Worm (Caenorhabditis elegans) whole organism, mixed stage, embryonic: Measurements from ENCODE around the gene dpy-2.

Source experiments
- M03D4.4 ChIP-seq: sonication (generic microtip); optimal IDR thresholded peaks from 2 replicates; lab custom pipeline; 2017; ENCODE audit warnings: mild to moderate bottlenecking, missing genetic modification characterization, missing compliant biosample characterization
- bed-3 ChIP-seq: fragments of 200-800 bp; sonication (Bioruptor generic); optimal IDR thresholded peaks from 3 replicates; lab custom pipeline; 2018; ENCODE audit warnings: mild to moderate bottlenecking, missing genetic modification characterization, moderate library complexity, missing compliant biosample characterization
- blmp-1 ChIP-seq: fragments of 150-350 bp; optimal IDR thresholded peaks from 2 replicates; lab custom pipeline; 2014; ENCODE audit warnings: missing biosample characterization, missing genetic modification characterization
- ceh-39 ChIP-seq: fragments of 150-350 bp; optimal IDR thresholded peaks from 2 replicates; lab custom pipeline; 2014; ENCODE audit warnings: missing biosample characterization, missing genetic modification characterization
- ceh-43 ChIP-seq: fragments of 200-800 bp; sonication (Bioruptor generic); optimal IDR thresholded peaks from 2 replicates; lab custom pipeline; 2018; ENCODE audit warnings: mild to moderate bottlenecking, missing genetic modification characterization, moderate library complexity, missing compliant biosample characterization
- ces-1 ChIP-seq: fragments of 150-350 bp; optimal IDR thresholded peaks from 2 replicates; lab custom pipeline; 2014; ENCODE audit warnings: missing biosample characterization, missing genetic modification reagents, missing genetic modification characterization
- drap-1 ChIP-seq: fragments of 200-800 bp; sonication (Bioruptor generic); optimal IDR thresholded peaks from 3 replicates; lab custom pipeline; 2018; ENCODE audit warnings: mild to moderate bottlenecking, missing genetic modification characterization, missing compliant biosample characterization
- elt-1 ChIP-seq: sonication (generic microtip); optimal IDR thresholded peaks from 2 replicates; lab custom pipeline; 2017; ENCODE audit warnings: missing genetic modification characterization, mild to moderate bottlenecking, missing compliant biosample characterization, antibody characterized with exemption, moderate library complexity, borderline replicate concordance; ENCODE audit not compliant: insufficient read depth
- elt-3 ChIP-seq: fragments of 150-350 bp; optimal IDR thresholded peaks from 2 replicates; lab custom pipeline; 2014; ENCODE audit warnings: missing biosample characterization, missing genetic modification characterization
- flh-1 ChIP-seq: fragments of 200-800 bp; sonication (Bioruptor generic); optimal IDR thresholded peaks from 2 replicates; lab custom pipeline; 2018; ENCODE audit warnings: mild to moderate bottlenecking, missing genetic modification characterization, moderate library complexity, missing compliant biosample characterization
- ham-2 ChIP-seq: fragments of 200-800 bp; sonication (Bioruptor generic); optimal IDR thresholded peaks from 2 replicates; lab custom pipeline; 2018; ENCODE audit warnings: mild to moderate bottlenecking, missing genetic modification characterization, missing compliant biosample characterization
- hlh-1 ChIP-seq: fragments of 150-350 bp; optimal IDR thresholded peaks from 2 replicates; lab custom pipeline; 2014; ENCODE audit warnings: missing biosample characterization, missing genetic modification reagents, missing genetic modification characterization
- lin-32 ChIP-seq: fragments of 200-800 bp; sonication (Bioruptor generic); optimal IDR thresholded peaks from 2 replicates; lab custom pipeline; 2018; ENCODE audit warnings: mild to moderate bottlenecking, missing genetic modification characterization, missing compliant biosample characterization
- lsy-2 ChIP-seq: fragments of 150-350 bp; optimal IDR thresholded peaks from 2 replicates; lab custom pipeline; 2014; ENCODE audit warnings: missing biosample characterization, missing genetic modification characterization
- mab-5 ChIP-seq: fragments of 150-350 bp; optimal IDR thresholded peaks from 2 replicates; lab custom pipeline; 2014; ENCODE audit warnings: missing biosample characterization, missing genetic modification characterization
- mep-1 ChIP-seq: fragments of 150-350 bp; optimal IDR thresholded peaks from 2 replicates; lab custom pipeline; 2017; ENCODE audit warnings: missing biosample characterization, missing genetic modification reagents, missing genetic modification characterization, inconsistent platforms
- nhr-12 ChIP-seq: fragments of 150-350 bp; optimal IDR thresholded peaks from 2 replicates; lab custom pipeline; 2014; ENCODE audit warnings: missing biosample characterization, missing genetic modification characterization
- nhr-2 ChIP-seq: fragments of 150-350 bp; optimal IDR thresholded peaks from 2 replicates; lab custom pipeline; 2014; ENCODE audit warnings: missing biosample characterization, missing genetic modification characterization
- nhr-237 ChIP-seq: fragments of 150-350 bp; optimal IDR thresholded peaks from 2 replicates; lab custom pipeline; 2014; ENCODE audit warnings: missing biosample characterization, missing genetic modification characterization
- nhr-28 ChIP-seq: fragments of 150-350 bp; optimal IDR thresholded peaks from 2 replicates; lab custom pipeline; 2014; ENCODE audit warnings: missing biosample characterization, missing genetic modification characterization
- nhr-76 ChIP-seq: sonication (generic microtip); optimal IDR thresholded peaks from 2 replicates; lab custom pipeline; 2017; ENCODE audit warnings: missing biosample characterization, missing genetic modification characterization
- sem-2 ChIP-seq: fragments of 200-800 bp; sonication (Bioruptor generic); optimal IDR thresholded peaks from 2 replicates; lab custom pipeline; 2018; ENCODE audit warnings: mild to moderate bottlenecking, missing genetic modification characterization, missing compliant biosample characterization
- snpc-4 ChIP-seq: fragments of 150-350 bp; optimal IDR thresholded peaks from 2 replicates; lab custom pipeline; 2014; ENCODE audit warnings: missing biosample characterization, missing genetic modification characterization
- tbx-8 ChIP-seq: fragments of 200-800 bp; sonication (Bioruptor generic); optimal IDR thresholded peaks from 2 replicates; lab custom pipeline; 2018; ENCODE audit warnings: mild to moderate bottlenecking, missing genetic modification characterization, moderate library complexity, missing compliant biosample characterization
- unc-120 ChIP-seq: sonication (generic microtip); optimal IDR thresholded peaks from 2 replicates; lab custom pipeline; 2017; ENCODE audit warnings: missing genetic modification characterization, missing compliant biosample characterization; ENCODE audit not compliant: poor library complexity, severe bottlenecking
- unc-39 ChIP-seq: fragments of 150-350 bp; optimal IDR thresholded peaks from 2 replicates; lab custom pipeline; 2014; ENCODE audit warnings: missing biosample characterization, missing genetic modification characterization
- zip-8 ChIP-seq: fragments of 150-350 bp; optimal IDR thresholded peaks from 2 replicates; lab custom pipeline; 2014; ENCODE audit warnings: missing biosample characterization, missing genetic modification characterization
- ztf-11 ChIP-seq: fragments of 150-350 bp; optimal IDR thresholded peaks from 2 replicates; lab custom pipeline; 2014; ENCODE audit warnings: missing biosample characterization, missing genetic modification characterization

The dpy-2 gene

DNA sequence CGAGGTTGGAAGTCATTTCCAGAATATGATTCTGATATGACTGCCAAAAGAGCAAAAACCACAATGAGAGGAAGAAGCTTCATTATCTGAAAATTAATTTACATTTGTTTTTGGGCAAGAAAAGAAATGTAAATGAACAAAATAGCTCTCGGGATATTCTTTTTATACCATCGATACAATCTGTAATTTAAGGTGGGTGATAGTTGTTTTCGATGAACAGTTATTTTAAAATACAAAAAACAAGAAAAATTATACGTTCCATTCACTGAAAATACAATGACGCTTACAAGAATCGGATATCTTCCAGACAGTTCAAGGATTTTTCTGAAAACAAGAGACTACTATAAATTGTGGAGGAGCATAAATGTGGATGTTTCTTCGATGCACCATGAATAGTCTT lies 30.6 kb downstream of the dpy-2 start, which contains the start of gene ins-15:
ins-15 (minus strand) TSS at position 101 of the 400 bp plus-strand sequence.
- TF ChIP-seq flh-1 (GFP tag; lab: Kevin White, UChicago) (no peak), blmp-1 (tag; lab: Kevin White, UChicago) (no peak), nhr-2 (no peak), elt-1 (tag; lab: Kevin White, UChicago) (no peak)

DNA sequence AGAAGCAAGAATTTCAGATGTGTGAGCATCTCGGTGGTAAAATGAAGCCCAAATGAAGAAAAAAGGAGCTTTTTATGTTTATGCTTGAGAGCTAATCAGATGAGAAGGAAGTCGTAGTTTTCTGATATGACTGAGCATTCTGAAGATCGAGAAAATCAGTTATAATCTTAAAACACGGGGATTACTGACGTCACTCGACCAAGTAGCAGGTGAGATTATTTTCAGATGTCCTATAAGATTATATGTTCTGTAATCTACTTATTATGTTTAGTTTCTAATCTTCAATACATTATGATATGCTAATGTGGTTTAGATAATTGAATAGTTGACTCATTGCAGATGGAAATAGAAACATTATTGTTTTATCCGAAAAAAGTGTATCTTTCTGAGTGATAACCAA lies 31.7 kb downstream of the dpy-2 start, which contains the start of gene ins-14:
ins-14 (minus strand) TSS at position 32 of the 400 bp plus-strand sequence.
- TF ChIP-seq nhr-12 (tag; lab: Kevin White, UChicago) (no peak), zip-8 (tag; lab: Kevin White, UChicago) (no peak), drap-1 (GFP tag; lab: Kevin White, UChicago) (no peak), sem-2 (no peak), unc-120 (tag; lab: Kevin White, UChicago) (no peak), tbx-8 (GFP tag; lab: Kevin White, UChicago) (no peak), mep-1 (tag; lab: Kevin White, UChicago) (no peak)

DNA sequence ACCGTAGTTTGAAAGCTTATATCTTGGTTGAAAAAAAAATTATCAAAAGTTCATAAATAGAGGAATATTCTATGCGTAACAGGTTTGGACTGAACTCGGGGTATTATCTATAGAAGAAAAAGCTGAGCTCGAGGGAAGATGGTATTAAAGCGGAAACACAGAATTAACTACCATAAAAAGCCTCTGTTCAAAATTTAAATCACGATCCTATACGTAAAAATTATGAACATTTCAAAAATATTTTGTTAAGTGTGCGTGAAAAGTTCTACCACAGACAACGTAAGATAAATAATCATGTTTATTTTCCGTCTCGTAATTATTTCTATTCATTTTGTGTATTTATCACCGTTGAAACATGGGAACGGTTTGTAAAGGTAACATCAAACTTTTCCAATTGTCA lies 32.3 kb downstream of the dpy-2 start, which contains the start of gene F41G3.5:
F41G3.5 (plus strand) TSS at position 301 of the 400 bp plus-strand sequence.
- TF ChIP-seq snpc-4 (tag; lab: Kevin White, UChicago), result no peak
- no peak for TF ChIP-seq bed-3 (GFP tag; lab: Kevin White, UChicago)
- no peak for TF ChIP-seq lsy-2 (tag; lab: Kevin White, UChicago)
- TF ChIP-seq flh-1 (GFP tag; lab: Kevin White, UChicago), result no peak
- TF ChIP-seq M03D4.4 (tag; lab: Kevin White, UChicago), result no peak
- no peak for TF ChIP-seq mab-5 (tag; lab: Kevin White, UChicago)
- no peak for TF ChIP-seq ceh-39 (tag; lab: Kevin White, UChicago)

DNA sequence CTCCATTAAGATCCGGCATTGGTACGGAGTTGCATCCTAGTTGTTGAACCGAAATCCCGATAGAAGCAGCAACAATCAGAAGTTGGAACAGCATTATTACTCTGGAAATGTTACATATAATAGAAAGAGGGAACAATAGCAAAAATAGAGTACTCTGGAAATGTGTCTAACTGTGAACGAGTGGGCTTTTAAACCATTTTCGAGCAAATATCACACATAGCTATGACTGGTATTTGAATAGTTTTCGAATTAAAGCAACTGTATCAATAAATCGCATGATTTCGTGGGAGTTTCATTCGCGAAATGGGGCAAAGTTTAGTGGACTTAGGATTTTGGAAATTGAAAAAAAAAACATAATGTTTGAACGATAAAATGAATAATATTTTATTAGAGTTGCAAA lies 35.3 kb downstream of the dpy-2 start, which contains the start of gene F41G3.10:
F41G3.10 (minus strand) TSS at position 101 of the 400 bp plus-strand sequence.
- TF ChIP-seq unc-120 (tag; lab: Kevin White, UChicago), result no peak

DNA sequence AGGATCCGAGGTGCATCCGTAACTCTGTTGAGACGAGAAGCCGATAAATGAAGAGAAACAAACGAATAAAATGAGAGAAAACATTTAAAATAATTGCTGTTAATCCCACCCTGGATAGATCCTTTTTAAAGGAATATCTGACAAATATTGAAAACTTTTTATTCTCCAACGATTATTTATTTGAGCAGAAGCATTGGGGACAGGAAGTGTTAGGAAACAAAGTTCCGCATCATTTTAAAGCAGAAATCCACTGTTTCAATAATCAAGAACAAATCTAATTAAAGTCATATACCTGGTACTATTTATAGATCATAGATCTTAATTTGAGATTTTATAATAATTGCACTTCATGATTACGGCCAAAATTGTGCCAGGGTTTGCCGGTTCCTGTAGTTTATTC lies 36.8 kb downstream of the dpy-2 start, which contains the start of gene F41G3.20:
F41G3.20 (minus strand) TSS at position 101 of the 400 bp plus-strand sequence.
- TF ChIP-seq ces-1 (GFP tag; lab: Kevin White, UChicago), result no peak
- TF ChIP-seq ceh-43 (GFP tag; lab: Kevin White, UChicago), result no peak
- TF ChIP-seq elt-3 (tag; lab: Kevin White, UChicago), result no peak
- TF ChIP-seq snpc-4 (tag; lab: Kevin White, UChicago), result no peak
- TF ChIP-seq nhr-237 (tag; lab: Kevin White, UChicago), result no peak
- TF ChIP-seq unc-120 (tag; lab: Kevin White, UChicago), result no peak
- TF ChIP-seq nhr-76 (tag; lab: Kevin White, UChicago), result no peak
- TF ChIP-seq mep-1 (tag; lab: Kevin White, UChicago), result no peak
- TF ChIP-seq lin-32 (GFP tag; lab: Kevin White, UChicago), result no peak
- TF ChIP-seq ztf-11 (tag; lab: Kevin White, UChicago), result no peak
- TF ChIP-seq M03D4.4 (tag; lab: Kevin White, UChicago), result no peak
- no peak for TF ChIP-seq hlh-1 (tag; lab: Kevin White, UChicago)

DNA sequence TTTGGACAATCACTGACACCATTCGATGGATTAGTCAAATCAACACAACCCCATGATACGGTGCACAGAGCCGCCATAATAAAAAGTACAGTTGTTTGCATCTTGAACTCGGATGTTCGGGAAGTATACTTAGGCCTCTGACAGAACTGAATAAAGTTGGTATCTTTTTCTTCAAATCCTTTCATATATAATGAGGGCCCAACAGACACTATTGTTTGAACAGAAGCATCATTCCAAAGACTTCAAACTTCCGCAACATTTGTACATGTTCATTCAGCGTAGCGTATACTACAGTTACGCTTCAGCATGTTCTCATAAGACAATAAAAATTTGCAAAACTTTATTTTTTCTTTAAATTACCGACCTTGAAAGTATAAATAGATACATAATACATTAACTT lies 37.9 kb downstream of the dpy-2 start, which contains the start of gene F41G3.19:
F41G3.19 (minus strand) TSS at position 101 of the 400 bp plus-strand sequence.
- no peak for TF ChIP-seq nhr-28 (tag; lab: Kevin White, UChicago)
- TF ChIP-seq sem-2, result no peak
- TF ChIP-seq snpc-4 (tag; lab: Kevin White, UChicago), result no peak
- TF ChIP-seq nhr-12 (tag; lab: Kevin White, UChicago), result no peak
- no peak for TF ChIP-seq ceh-43 (GFP tag; lab: Kevin White, UChicago)
- no peak for TF ChIP-seq flh-1 (GFP tag; lab: Kevin White, UChicago)
- TF ChIP-seq ztf-11 (tag; lab: Kevin White, UChicago), result no peak
- no peak for TF ChIP-seq unc-120 (tag; lab: Kevin White, UChicago)
- TF ChIP-seq unc-39 (tag; lab: Kevin White, UChicago), result no peak
- TF ChIP-seq bed-3 (GFP tag; lab: Kevin White, UChicago), result no peak
- no peak for TF ChIP-seq lin-32 (GFP tag; lab: Kevin White, UChicago)
- no peak for TF ChIP-seq ham-2 (GFP tag; lab: Kevin White, UChicago)
- TF ChIP-seq, all 35 proteins: peak for 0
